Fruit fly (Drosophila melanogaster) whole organism, embryonic: ENCODE measurements around the gene mRpS11.

Experiments
- Ada2b ChIP-seq: fragments of 200-800 bp; sonication (Bioruptor generic); IDR thresholded peaks from 2 replicates; pipeline ENCODE4 v1.3.6; 2022; ENCODE audit warnings: missing biosample characterization, missing genetic modification characterization
- Asciz ChIP-seq: fragments of 200-800 bp; sonication (Bioruptor generic); optimal IDR thresholded peaks from 2 replicates; lab custom pipeline; 2017; ENCODE audit warnings: missing biosample characterization, mild to moderate bottlenecking, missing genetic modification characterization, missing genetic modification reagents
- Atf-2 ChIP-seq: fragments of 200-800 bp; sonication (Bioruptor generic); optimal IDR thresholded peaks from 2 replicates; lab custom pipeline; 2016; ENCODE audit warnings: missing biosample characterization, missing genetic modification characterization
- Atf6 ChIP-seq: fragments of 200-800 bp; sonication (Bioruptor generic); IDR thresholded peaks from 2 replicates; pipeline ENCODE4 v1.3.6; 2022; ENCODE audit warnings: missing biosample characterization, missing genetic modification characterization
- B-H2 ChIP-seq: fragments of 200-800 bp; sonication (Bioruptor generic); optimal IDR thresholded peaks from 2 replicates; lab custom pipeline; 2018; ENCODE audit warnings: missing biosample characterization, mild to moderate bottlenecking, missing genetic modification characterization
- BEAF-32 ChIP-seq: fragments of 200-800 bp; sonication (Bioruptor generic); optimal IDR thresholded peaks from 3 replicates; lab custom pipeline; 2017; ENCODE audit warnings: missing biosample characterization, missing genetic modification characterization, mild to moderate bottlenecking, moderate library complexity, missing genetic modification reagents
- CG10209 ChIP-seq: fragments of 200-800 bp; sonication (Bioruptor generic); optimal IDR thresholded peaks from 3 replicates; lab custom pipeline; 2017; ENCODE audit warnings: missing biosample characterization, mild to moderate bottlenecking, missing genetic modification characterization, missing genetic modification reagents
- CG14965 ChIP-seq: fragments of 200-800 bp; sonication (Bioruptor generic); optimal IDR thresholded peaks from 2 replicates; lab custom pipeline; 2016; ENCODE audit warnings: missing biosample characterization, missing genetic modification characterization, borderline replicate concordance
- CG15073 ChIP-seq: fragments of 200-800 bp; sonication (Bioruptor generic); optimal IDR thresholded peaks from 2 replicates; lab custom pipeline; 2016; ENCODE audit warnings: missing biosample characterization, missing genetic modification characterization
- CG17359 ChIP-seq: fragments of 200-800 bp; sonication (Bioruptor generic); optimal IDR thresholded peaks from 3 replicates; lab custom pipeline; 2018; ENCODE audit warnings: missing biosample characterization, mild to moderate bottlenecking, missing genetic modification characterization, moderate library complexity
- CG17802 ChIP-seq: fragments of 200-800 bp; sonication (Bioruptor generic); optimal IDR thresholded peaks from 2 replicates; lab custom pipeline; 2018; ENCODE audit warnings: missing biosample characterization, mild to moderate bottlenecking, missing genetic modification characterization, moderate library complexity
- CG1792 ChIP-seq: fragments of 200-800 bp; sonication (Bioruptor generic); optimal IDR thresholded peaks from 2 replicates; lab custom pipeline; 2016; ENCODE audit warnings: missing biosample characterization, missing genetic modification characterization
- CG18764 ChIP-seq: fragments of 200-800 bp; sonication (Bioruptor generic); optimal IDR thresholded peaks from 3 replicates; lab custom pipeline; 2016; ENCODE audit warnings: missing biosample characterization, missing genetic modification characterization
- CG30403 ChIP-seq: fragments of 200-800 bp; sonication (Bioruptor generic); optimal IDR thresholded peaks from 3 replicates; lab custom pipeline; 2016; ENCODE audit warnings: missing biosample characterization, missing genetic modification characterization
- CG3838 ChIP-seq: fragments of 200-800 bp; sonication (Bioruptor generic); optimal IDR thresholded peaks from 3 replicates; lab custom pipeline; 2016; ENCODE audit warnings: missing biosample characterization, missing genetic modification characterization
- CG4404 ChIP-seq: fragments of 200-800 bp; sonication (Bioruptor generic); IDR thresholded peaks from 2 replicates; pipeline ENCODE4 v1.3.6; 2022; ENCODE audit warnings: missing biosample characterization, missing genetic modification characterization
- CG4424 ChIP-seq: fragments of 200-800 bp; sonication (Bioruptor generic); optimal IDR thresholded peaks from 3 replicates; lab custom pipeline; 2016; ENCODE audit warnings: missing biosample characterization, missing genetic modification characterization
- CG7556 ChIP-seq: fragments of 200-800 bp; sonication (Bioruptor generic); optimal IDR thresholded peaks from 2 replicates; lab custom pipeline; 2017; ENCODE audit warnings: missing biosample characterization, mild to moderate bottlenecking, missing genetic modification characterization
- CG9215 ChIP-seq: fragments of 200-800 bp; sonication (Bioruptor generic); IDR thresholded peaks from 2 replicates; pipeline ENCODE4 v1.3.6; 2022; ENCODE audit warnings: missing biosample characterization, missing genetic modification characterization
- CG9817 ChIP-seq: fragments of 200-800 bp; sonication (Bioruptor generic); optimal IDR thresholded peaks from 2 replicates; lab custom pipeline; 2018; ENCODE audit warnings: missing biosample characterization, mild to moderate bottlenecking, missing genetic modification characterization, moderate library complexity
- CG9932 ChIP-seq: fragments of 200-800 bp; sonication (Bioruptor generic); IDR thresholded peaks from 2 replicates; pipeline ENCODE4 v1.3.6; 2022; ENCODE audit warnings: missing biosample characterization, missing genetic modification characterization
- CrebB ChIP-seq: fragments of 200-800 bp; sonication (Bioruptor generic); optimal IDR thresholded peaks from 3 replicates; lab custom pipeline; 2018; ENCODE audit warnings: missing biosample characterization, mild to moderate bottlenecking, missing genetic modification characterization
- Dbx ChIP-seq: fragments of 200-800 bp; sonication (Bioruptor generic); IDR thresholded peaks from 3 replicates; pipeline ENCODE4 v1.3.6; 2022; ENCODE audit warnings: missing biosample characterization, missing genetic modification characterization
- Dll ChIP-seq: fragments of 200-800 bp; sonication (Bioruptor generic); IDR thresholded peaks from 4 replicates; pipeline ENCODE4 v1.3.6; 2022; ENCODE audit warnings: missing biosample characterization, missing genetic modification characterization; ENCODE audit not compliant: partially characterized antibody
- Mad ChIP-seq: fragments of 200-800 bp; sonication (Bioruptor generic); optimal IDR thresholded peaks from 2 replicates; lab custom pipeline; 2016; ENCODE audit warnings: missing biosample characterization, missing genetic modification characterization
- Mrtf ChIP-seq: fragments of 200-800 bp; sonication (Bioruptor generic); IDR thresholded peaks from 3 replicates; pipeline ENCODE4 v1.3.6; 2022; ENCODE audit warnings: missing biosample characterization, missing genetic modification characterization
- NC2β ChIP-seq: fragments of 200-800 bp; sonication (Bioruptor generic); optimal IDR thresholded peaks from 2 replicates; lab custom pipeline; 2016; ENCODE audit warnings: missing biosample characterization, missing genetic modification characterization
- PHDP ChIP-seq: fragments of 200-800 bp; sonication (Bioruptor generic); optimal IDR thresholded peaks from 3 replicates; lab custom pipeline; 2018; ENCODE audit warnings: missing biosample characterization, mild to moderate bottlenecking, missing genetic modification characterization, moderate library complexity
- Side ChIP-seq: fragments of 200-800 bp; sonication (Bioruptor generic); optimal IDR thresholded peaks from 2 replicates; lab custom pipeline; 2016; ENCODE audit warnings: missing biosample characterization, missing genetic modification characterization
- bcd ChIP-seq: fragments of 200-800 bp; sonication (Bioruptor generic); optimal IDR thresholded peaks from 2 replicates; lab custom pipeline; 2017; ENCODE audit warnings: missing biosample characterization, mild to moderate bottlenecking, missing genetic modification characterization
- cato ChIP-seq: fragments of 200-800 bp; sonication (Bioruptor generic); optimal IDR thresholded peaks from 2 replicates; lab custom pipeline; 2016; ENCODE audit warnings: missing biosample characterization, missing genetic modification characterization, borderline replicate concordance
- chm ChIP-seq: fragments of 200-800 bp; sonication (Bioruptor generic); IDR thresholded peaks from 2 replicates; pipeline ENCODE4 v1.3.6; 2022; ENCODE audit warnings: missing biosample characterization, missing genetic modification characterization
- chn ChIP-seq: fragments of 200-800 bp; sonication (Bioruptor generic); optimal IDR thresholded peaks from 2 replicates; lab custom pipeline; 2016; ENCODE audit warnings: missing biosample characterization, missing genetic modification characterization
- cwo ChIP-seq: fragments of 200-800 bp; sonication (Bioruptor generic); optimal IDR thresholded peaks from 3 replicates; lab custom pipeline; 2017; ENCODE audit warnings: missing biosample characterization, missing genetic modification characterization, mild to moderate bottlenecking, moderate library complexity, missing genetic modification reagents
- emc ChIP-seq: fragments of 200-800 bp; sonication (Bioruptor generic); optimal IDR thresholded peaks from 2 replicates; lab custom pipeline; 2016; ENCODE audit warnings: missing biosample characterization, missing genetic modification characterization
- gsb-n ChIP-seq: fragments of 200-800 bp; sonication (Bioruptor generic); optimal IDR thresholded peaks from 3 replicates; lab custom pipeline; 2018; ENCODE audit warnings: missing biosample characterization, mild to moderate bottlenecking, missing genetic modification characterization
- gt ChIP-seq: fragments of 200-800 bp; sonication (Bioruptor generic); IDR thresholded peaks from 2 replicates; pipeline ENCODE4 v1.3.6; 2022; ENCODE audit warnings: missing biosample characterization, missing genetic modification characterization
- lbe ChIP-seq: fragments of 200-800 bp; sonication (Bioruptor generic); optimal IDR thresholded peaks from 2 replicates; lab custom pipeline; 2016; ENCODE audit warnings: missing biosample characterization, mild to moderate bottlenecking, missing genetic modification characterization
- lmd ChIP-seq: fragments of 200-800 bp; sonication (Bioruptor generic); IDR thresholded peaks from 2 replicates; pipeline ENCODE4 v1.3.6; 2022; ENCODE audit warnings: missing biosample characterization, missing genetic modification characterization
- nerfin-2 ChIP-seq: fragments of 200-800 bp; sonication (Bioruptor generic); IDR thresholded peaks from 2 replicates; pipeline ENCODE4 v1.3.6; 2022; ENCODE audit warnings: missing biosample characterization, missing genetic modification characterization; ENCODE audit not compliant: partially characterized antibody
- phol ChIP-seq: fragments of 200-800 bp; sonication (Bioruptor generic); optimal IDR thresholded peaks from 3 replicates; lab custom pipeline; 2018; ENCODE audit warnings: missing biosample characterization, mild to moderate bottlenecking, missing genetic modification characterization, moderate library complexity
- ranshi ChIP-seq: fragments of 200-800 bp; sonication (Bioruptor generic); IDR thresholded peaks from 2 replicates; pipeline ENCODE4 v1.3.6; 2022; ENCODE audit warnings: missing biosample characterization, missing genetic modification characterization
- salm ChIP-seq: fragments of 200-800 bp; sonication (Bioruptor generic); optimal IDR thresholded peaks from 2 replicates; lab custom pipeline; 2018; ENCODE audit warnings: missing biosample characterization, mild to moderate bottlenecking, missing genetic modification characterization
- seq ChIP-seq: fragments of 200-800 bp; sonication (Bioruptor generic); IDR thresholded peaks from 2 replicates; pipeline ENCODE4 v1.3.6; 2022; ENCODE audit warnings: missing biosample characterization, missing genetic modification characterization
- sna ChIP-seq: fragments of 200-800 bp; sonication (Bioruptor generic); IDR thresholded peaks from 2 replicates; pipeline ENCODE4 v1.3.6; 2022; ENCODE audit warnings: missing biosample characterization, missing genetic modification characterization; ENCODE audit not compliant: partially characterized antibody
- sug ChIP-seq: fragments of 200-800 bp; optimal IDR thresholded peaks from 2 replicates; lab custom pipeline; 2019; ENCODE audit warnings: missing biosample characterization, mild to moderate bottlenecking, missing genetic modification characterization, moderate library complexity
- tap ChIP-seq: fragments of 200-800 bp; optimal IDR thresholded peaks from 3 replicates; lab custom pipeline; 2019; ENCODE audit warnings: missing biosample characterization, mild to moderate bottlenecking, missing genetic modification characterization, moderate library complexity
- tin ChIP-seq: fragments of 200-800 bp; sonication (Bioruptor generic); optimal IDR thresholded peaks from 3 replicates; lab custom pipeline; 2016; ENCODE audit warnings: missing biosample characterization, missing genetic modification characterization
- toy ChIP-seq: fragments of 200-800 bp; sonication (Bioruptor generic); IDR thresholded peaks from 2 replicates; pipeline ENCODE4 v1.3.6; 2022; ENCODE audit warnings: missing biosample characterization, missing genetic modification characterization

mRpS11 gene

DNA sequence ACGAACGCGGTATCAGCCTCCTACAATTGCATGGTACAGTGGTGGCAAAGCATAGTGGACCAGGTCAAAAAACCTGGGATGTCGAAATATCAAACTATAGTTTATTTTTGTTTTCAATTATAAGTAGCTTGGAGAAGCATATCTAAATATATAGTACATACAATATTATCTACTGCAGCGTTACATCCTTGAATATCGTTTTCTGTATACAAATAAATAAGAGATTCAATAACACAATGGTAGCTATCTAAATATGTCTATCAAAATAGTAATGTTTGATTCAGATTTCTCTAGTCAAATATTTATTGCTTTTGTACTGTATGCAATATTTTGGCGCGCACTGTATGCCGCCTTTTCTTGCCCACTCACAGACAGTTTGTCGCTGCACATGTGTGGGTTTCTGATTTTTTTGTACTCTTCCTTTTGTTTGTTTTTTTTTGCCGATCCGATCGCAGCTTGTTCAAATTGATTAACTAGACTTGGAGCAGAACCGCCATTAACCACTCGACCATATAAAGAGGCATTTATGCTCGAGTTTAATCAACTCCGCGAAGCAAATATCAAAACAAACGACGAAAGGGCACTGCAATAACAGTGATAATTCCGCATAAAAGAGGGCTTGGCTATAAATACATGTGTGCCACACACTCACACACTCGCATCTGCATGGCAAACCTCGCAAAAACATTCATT, 8.3 kb downstream of the mRpS11 start (continued):
- TF ChIP-seq NC2β (GFP tag; lab: Kevin White, UChicago) (peak; percentile 85), tap (tag; lab: Kevin White, UChicago) (peak; percentile 93), Ada2b (GFP tag; lab: Robert Waterston, UW) (peak; percentile 86), emc (GFP tag; lab: Kevin White, UChicago) (peak; percentile 53), CrebB (tag; lab: Kevin White, UChicago) (peak; percentile 91), CG17802 (tag; lab: Kevin White, UChicago) (peak; percentile 63), CG30403 (GFP tag; lab: Kevin White, UChicago) (peak; percentile 97), cwo (GFP tag; lab: Kevin White, UChicago) (peak; percentile 93), Mrtf (GFP tag; lab: Robert Waterston, UW) (peak; percentile 88), seq (GFP tag; lab: Robert Waterston, UW) (peak; percentile 96), CG9817 (peak; percentile 88), ranshi (peak; percentile 93), gt (GFP tag; lab: Robert Waterston, UW) (peak; percentile 76), lmd (peak; percentile 94), CG4404 (peak; percentile 78), CG9932 (GFP tag; lab: Robert Waterston, UW) (peak; percentile 86), sna (GFP tag; lab: Robert Waterston, UW) (no peak), toy (GFP tag; lab: Robert Waterston, UW) (peak; percentile 75; the same call in 1 of the 2 replicates), cato (GFP tag; lab: Kevin White, UChicago) (peak; percentile 94), CG10209 (GFP tag; lab: Kevin White, UChicago) (peak; percentile 96), CG9215 (GFP tag; lab: Robert Waterston, UW) (peak; percentile 85), CG4424 (peak; percentile 96), phol (peak; percentile 97), PHDP (tag; lab: Kevin White, UChicago) (peak; percentile 97), Side (peak; percentile 82), Atf-2 (peak; percentile 87), CG17359 (tag; lab: Kevin White, UChicago) (peak; percentile 95), Asciz (peak; percentile 97), Mad (GFP tag; lab: Kevin White, UChicago) (peak; percentile 87), sug (peak; percentile 86), Dll (GFP tag; lab: Robert Waterston, UW) (no peak), tin (GFP tag; lab: Kevin White, UChicago) (peak; percentile 94), CG3838 (GFP tag; lab: Kevin White, UChicago) (peak; percentile 90), CG18764 (peak; percentile 91), B-H2 (GFP tag; lab: Kevin White, UChicago) (peak; percentile 68), chn (GFP tag; lab: Kevin White, UChicago) (peak; percentile 92), CG14965 (GFP tag; lab: Kevin White, UChicago) (peak; percentile 55), lbe (GFP tag; lab: Kevin White, UChicago) (peak; percentile 89), Atf6 (peak; percentile 93), BEAF-32 (no peak), gsb-n (tag; lab: Kevin White, UChicago) (peak; percentile 95), CG7556 (GFP tag; lab: Kevin White, UChicago) (peak; percentile 98), Dbx (GFP tag; lab: Robert Waterston, UW) (peak; percentile 87), CG1792 (GFP tag; lab: Kevin White, UChicago) (peak; percentile 64), bcd (GFP tag; lab: Kevin White, UChicago) (peak; percentile 96), chm (peak; percentile 87), salm (tag; lab: Kevin White, UChicago) (peak; percentile 96), nerfin-2 (no peak), CG15073 (peak; percentile 98)
